Worm (Caenorhabditis elegans) whole organism, L4 larva: Measurements from ENCODE around the gene F35A5.2.

ENCODE experiments used
- F10B5.3 ChIP-seq: sonication (generic microtip); optimal IDR thresholded peaks from 2 replicates; lab custom pipeline; 2016; ENCODE audit warnings: mild to moderate bottlenecking, missing genetic modification characterization, missing compliant biosample characterization
- F44E2.7 ChIP-seq: fragments of 200-800 bp; sonication (Bioruptor generic); IDR thresholded peaks from 2 replicates; pipeline ENCODE4 v2.1.2; 2022; ENCODE audit warnings: missing genetic modification characterization, missing compliant biosample characterization
- F49E8.2 ChIP-seq: sonication (generic microtip); optimal IDR thresholded peaks from 2 replicates; lab custom pipeline; 2016; ENCODE audit warnings: missing compliant biosample characterization, mild to moderate bottlenecking, missing genetic modification characterization, borderline replicate concordance
- R02D3.7 ChIP-seq: fragments of 150-350 bp; sonication (generic microtip); optimal IDR thresholded peaks from 3 replicates; lab custom pipeline; 2014; ENCODE audit warnings: missing biosample characterization, missing genetic modification characterization
- T26A8.4 ChIP-seq: fragments of 200-800 bp; sonication (Bioruptor generic); IDR thresholded peaks from 2 replicates; pipeline ENCODE4 v1.3.6; 2022; ENCODE audit warnings: missing genetic modification characterization, missing compliant biosample characterization
- ZK546.5 ChIP-seq, 2 experiments: sonication (generic microtip); optimal IDR thresholded peaks; 2 replicates each; lab custom pipeline; 2017; ENCODE audit warnings: missing biosample characterization in 2 of 2, missing genetic modification characterization in 2 of 2
- aha-1 ChIP-seq: fragments of 150-350 bp; peaks from one replicate; lab custom pipeline; 2014; ENCODE audit warnings: missing biosample characterization, missing genetic modification characterization
- attf-4 ChIP-seq: sonication (generic microtip); optimal IDR thresholded peaks from 3 replicates; lab custom pipeline; 2017; ENCODE audit warnings: missing biosample characterization, missing genetic modification characterization
- cey-2 ChIP-seq: sonication (generic microtip); optimal IDR thresholded peaks from 3 replicates; lab custom pipeline; 2017; ENCODE audit warnings: missing genetic modification characterization, mild to moderate bottlenecking, missing compliant biosample characterization, antibody characterized with exemption, borderline replicate concordance; ENCODE audit not compliant: insufficient read depth
- daf-12 ChIP-seq: fragments of 150-350 bp; optimal IDR thresholded peaks from 2 replicates; lab custom pipeline; 2014; ENCODE audit warnings: missing biosample characterization, missing genetic modification reagents, missing genetic modification characterization
- daf-16 ChIP-seq, 3 experiments: sonication (generic microtip); optimal IDR thresholded peaks; 2 replicates each; lab custom pipeline; 2016 to 2017; ENCODE audit warnings: missing genetic modification characterization in 3 of 3, missing genetic modification reagents in 3 of 3, mild to moderate bottlenecking in 2 of 3, missing compliant biosample characterization in 2 of 3, missing biosample characterization in 1 of 3, moderate library complexity in 1 of 3
- dmd-6 ChIP-seq: fragments of 200-800 bp; sonication (Bioruptor generic); IDR thresholded peaks from 2 replicates; pipeline ENCODE4 v1.3.6; 2022; ENCODE audit warnings: missing genetic modification reagents, missing genetic modification characterization, missing compliant biosample characterization
- dmd-8 ChIP-seq: fragments of 200-800 bp; sonication (Bioruptor generic); IDR thresholded peaks from 2 replicates; pipeline ENCODE4 v1.3.6; 2022; ENCODE audit warnings: missing genetic modification characterization, missing compliant biosample characterization
- dve-1 ChIP-seq: sonication (generic microtip); optimal IDR thresholded peaks from 2 replicates; lab custom pipeline; 2017; ENCODE audit warnings: antibody characterized with exemption, mild to moderate bottlenecking, missing genetic modification characterization, missing compliant biosample characterization; ENCODE audit not compliant: insufficient read depth
- egl-27 ChIP-seq: sonication (generic microtip); optimal IDR thresholded peaks from 3 replicates; lab custom pipeline; 2017; ENCODE audit warnings: missing biosample characterization, missing genetic modification reagents, missing genetic modification characterization
- fkh-10 ChIP-seq: fragments of 150-350 bp; optimal IDR thresholded peaks from 2 replicates; lab custom pipeline; 2014; ENCODE audit warnings: missing biosample characterization, missing genetic modification reagents, missing genetic modification characterization
- hif-1 ChIP-seq, 2 experiments: sonication (generic microtip); optimal IDR thresholded peaks; 2 replicates each; lab custom pipeline; 2016 to 2017; ENCODE audit warnings: missing compliant biosample characterization in 2 of 2, missing genetic modification characterization in 2 of 2, missing genetic modification reagents in 2 of 2, missing genotype in 2 of 2, mild to moderate bottlenecking in 1 of 2
- hlh-11 ChIP-seq: fragments of 200-800 bp; sonication (Bioruptor generic); optimal IDR thresholded peaks from 2 replicates; lab custom pipeline; 2018; ENCODE audit warnings: mild to moderate bottlenecking, missing genetic modification characterization, missing compliant biosample characterization
- hlh-30 ChIP-seq: sonication (generic microtip); optimal IDR thresholded peaks from 2 replicates; lab custom pipeline; 2017; ENCODE audit warnings: antibody characterized with exemption, mild to moderate bottlenecking, missing genetic modification characterization, missing compliant biosample characterization; ENCODE audit not compliant: insufficient read depth
- hmg-1.1 ChIP-seq: fragments of 200-800 bp; sonication (Bioruptor generic); IDR thresholded peaks from 2 replicates; pipeline ENCODE4 v1.3.6; 2022; ENCODE audit warnings: missing genetic modification reagents, missing genetic modification characterization, missing compliant biosample characterization
- lin-13 ChIP-seq: fragments of 150-350 bp; optimal IDR thresholded peaks from 2 replicates; lab custom pipeline; 2014; ENCODE audit warnings: missing biosample characterization, missing genetic modification reagents, missing genetic modification characterization
- lin-15B ChIP-seq: fragments of 150-350 bp; sonication (generic microtip); optimal IDR thresholded peaks from 3 replicates; lab custom pipeline; 2014; ENCODE audit warnings: missing biosample characterization, missing genetic modification characterization
- lir-3 ChIP-seq: sonication (generic microtip); optimal IDR thresholded peaks from 2 replicates; lab custom pipeline; 2016; ENCODE audit warnings: mild to moderate bottlenecking, missing genetic modification characterization, missing compliant biosample characterization
- lsy-2 ChIP-seq, 2 experiments: fragments of 150-350 bp in 1 of 2; sonication (generic microtip) in 1 of 2; optimal IDR thresholded peaks; 2 replicates each; lab custom pipeline; 2014 to 2017; ENCODE audit warnings: missing biosample characterization in 2 of 2, missing genetic modification characterization in 2 of 2
- mep-1 ChIP-seq: fragments of 150-350 bp; sonication (generic microtip); optimal IDR thresholded peaks from 3 replicates; lab custom pipeline; 2014; ENCODE audit warnings: missing biosample characterization, missing genetic modification characterization
- mes-2 ChIP-seq: sonication (generic microtip); optimal IDR thresholded peaks from 2 replicates; lab custom pipeline; 2016; ENCODE audit warnings: missing genotype, mild to moderate bottlenecking, missing genetic modification characterization, missing compliant biosample characterization; ENCODE audit not compliant: poor library complexity, severe bottlenecking
- mxl-2 ChIP-seq: fragments of 200-800 bp; sonication (Bioruptor generic); conservative IDR thresholded peaks from 2 replicates; pipeline ENCODE4 v1.3.6; 2022; ENCODE audit warnings: missing genetic modification reagents, missing genetic modification characterization, missing compliant biosample characterization
- mxl-3 ChIP-seq: fragments of 200-800 bp; sonication (Bioruptor generic); optimal IDR thresholded peaks from 2 replicates; lab custom pipeline; 2018; ENCODE audit warnings: mild to moderate bottlenecking, missing genetic modification characterization, missing compliant biosample characterization
- nhr-25 ChIP-seq: sonication (generic microtip); optimal IDR thresholded peaks from 2 replicates; lab custom pipeline; 2017; ENCODE audit warnings: missing genetic modification characterization, mild to moderate bottlenecking, missing compliant biosample characterization, antibody characterized with exemption, moderate library complexity, borderline replicate concordance; ENCODE audit not compliant: insufficient read depth
- nhr-28 ChIP-seq: fragments of 150-350 bp; optimal IDR thresholded peaks from 2 replicates; lab custom pipeline; 2014; ENCODE audit warnings: missing biosample characterization, missing genetic modification characterization
- nhr-48 ChIP-seq: sonication (generic microtip); optimal IDR thresholded peaks from 2 replicates; lab custom pipeline; 2016; ENCODE audit warnings: mild to moderate bottlenecking, missing genetic modification characterization, missing compliant biosample characterization
- php-3 ChIP-seq: fragments of 200-800 bp; sonication (Bioruptor generic); IDR thresholded peaks from 2 replicates; pipeline ENCODE4 v1.3.6; 2022; ENCODE audit warnings: missing genetic modification reagents, missing genetic modification characterization, missing compliant biosample characterization
- pqm-1 ChIP-seq: sonication (generic microtip); optimal IDR thresholded peaks from 2 replicates; lab custom pipeline; 2017; ENCODE audit warnings: missing biosample characterization, missing genetic modification characterization
- sdz-12 ChIP-seq: fragments of 200-800 bp; sonication (Bioruptor generic); optimal IDR thresholded peaks from 2 replicates; lab custom pipeline; 2018; ENCODE audit warnings: mild to moderate bottlenecking, missing genetic modification characterization, missing compliant biosample characterization
- tag-97 ChIP-seq: fragments of 200-800 bp; sonication (Bioruptor generic); IDR thresholded peaks from 2 replicates; pipeline ENCODE4 v1.3.6; 2022; ENCODE audit warnings: missing genetic modification characterization, missing compliant biosample characterization
- unc-62 ChIP-seq, 3 experiments: fragments of 150-350 bp in 1 of 3; sonication (generic microtip); optimal IDR thresholded peaks in 2 of 3; peaks in 1 of 3; 1 replicate in 1 of 3; 2 replicates in 2 of 3; lab custom pipeline; 2014 to 2017; ENCODE audit warnings: missing biosample characterization in 3 of 3, missing genetic modification characterization in 3 of 3, missing genetic modification reagents in 3 of 3, missing genotype in 1 of 3

The F35A5.2 gene

ce11 chrX:3773233-3773632, 31.7 kb upstream of the F35A5.2 start:
- TF ChIP-seq cey-2 (tag; lab: Kevin White, UChicago) (no peak), F44E2.7 (GFP tag; lab: Robert Waterston, UW) (no peak), egl-27 (tag; lab: Kevin White, UChicago) (no peak), mxl-2 (GFP tag; lab: Robert Waterston, UW) (no peak), hif-1 (tag; optimal IDR thresholded peaks at IDR 0.05; lab: Kevin White, UChicago) (no peak), R02D3.7 (tag; lab: Kevin White, UChicago) (no peak), lin-13 (GFP tag; lab: Kevin White, UChicago) (no peak), aha-1 (peak; percentile 4), F49E8.2 (no peak), F10B5.3 (tag; lab: Kevin White, UChicago) (no peak), mxl-3 (GFP tag; lab: Kevin White, UChicago) (peak; percentile 5), fkh-10 (GFP tag; lab: Kevin White, UChicago) (no peak), ZK546.5 (tag; optimal IDR thresholded peaks at IDR 0.05; lab: Kevin White, UChicago) (no peak), sdz-12 (GFP tag; lab: Kevin White, UChicago) (no peak), T26A8.4 (GFP tag; lab: Robert Waterston, UW) (no peak), hlh-11 (peak; percentile 14), hmg-1.1 (no peak), nhr-28 (tag; lab: Kevin White, UChicago) (peak; percentile 7), unc-62 (GFP tag; optimal IDR thresholded peaks at IDR 0.05 in 1 of 2; lab: Kevin White, UChicago) (peak in 1 of 2 experiments; percentile 95), unc-62 (tag; optimal IDR thresholded peaks at IDR 0.05; lab: Kevin White, UChicago) (no peak)

ce11 chrX:3781040-3781439, 23.9 kb upstream of the F35A5.2 start, which contains the start of gene marg-1:
TSS of gene marg-1 (minus strand) at chrX:3781140.
- TF ChIP-seq aha-1 = peak; percentile 27
- no peak for TF ChIP-seq dve-1 (tag; lab: Kevin White, UChicago)
- TF ChIP-seq, all 104 proteins: peak for 1

- TF ChIP-seq unc-62 (GFP tag; optimal IDR thresholded peaks at IDR 0.05 in 1 of 2; lab: Kevin White, UChicago) (peak in 1 of 2 experiments; percentile 97), unc-62 (tag; optimal IDR thresholded peaks at IDR 0.05; lab: Kevin White, UChicago) (no peak), attf-4 (tag; lab: Kevin White, UChicago) (no peak), ZK546.5 (tag; optimal IDR thresholded peaks at IDR 0.05; lab: Kevin White, UChicago) (no peak), fkh-10 (GFP tag; lab: Kevin White, UChicago) (no peak)
Measured at ce11 chrX:3783659-3784058, 21.3 kb upstream of the F35A5.2 start.

DNA sequence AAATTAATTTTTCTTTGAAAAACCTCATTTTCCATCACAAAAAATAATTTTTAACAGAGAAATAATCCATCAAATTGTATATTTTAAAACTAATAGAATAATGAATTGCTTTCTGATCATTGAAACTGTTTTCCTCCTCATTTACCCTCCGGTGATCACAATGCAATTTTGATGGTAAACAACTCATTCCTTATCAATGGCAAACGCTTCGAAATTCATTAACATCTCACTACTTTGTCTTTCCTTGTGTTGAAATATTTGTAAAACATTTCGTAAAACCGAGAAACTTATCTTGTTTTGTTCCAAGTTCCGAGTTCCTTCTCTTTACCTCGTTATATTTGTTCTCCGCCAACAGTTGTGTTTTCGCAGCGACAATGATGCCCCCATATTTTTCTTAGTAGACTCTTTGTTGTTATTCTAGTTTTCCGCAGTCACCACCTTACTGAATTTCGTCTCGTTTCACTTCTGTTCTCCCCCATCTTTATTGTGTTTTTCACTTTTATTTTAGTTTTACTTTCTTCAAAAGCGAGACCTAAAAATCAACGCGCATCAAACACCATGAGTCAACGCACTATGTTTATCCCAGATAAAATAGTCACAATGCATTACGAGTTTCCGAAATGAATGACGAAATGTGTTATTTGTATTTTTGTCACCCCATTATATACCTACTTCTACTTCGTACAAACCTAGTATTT, 19.7 kb upstream of the F35A5.2 start:
- TF ChIP-seq dmd-8 (GFP tag; lab: Robert Waterston, UW) (no peak), tag-97 (GFP tag; lab: Robert Waterston, UW) (no peak), nhr-28 (tag; lab: Kevin White, UChicago) (peak; percentile 24), daf-16 (GFP tag; optimal IDR thresholded peaks at IDR 0.05; lab: Kevin White, UChicago) (no peak), daf-16 (tag; optimal IDR thresholded peaks at IDR 0.05; lab: Kevin White, UChicago) (peak; percentile 96), dve-1 (tag; lab: Kevin White, UChicago) (peak; percentile 30), pqm-1 (tag; lab: Kevin White, UChicago) (peak; percentile 32), lin-15B (tag; lab: Kevin White, UChicago) (no peak), hlh-30 (tag; lab: Kevin White, UChicago) (peak; percentile 13), lir-3 (tag; lab: Kevin White, UChicago) (no peak)

- TF ChIP-seq lsy-2 (tag; optimal IDR thresholded peaks at IDR 0.05; lab: Kevin White, UChicago) (peak; percentile 5 to 31), hlh-30 (tag; lab: Kevin White, UChicago) (peak; percentile 88), daf-16 (GFP tag; optimal IDR thresholded peaks at IDR 0.05; lab: Kevin White, UChicago) (peak in 1 of 2 experiments; percentile 16), daf-16 (tag; optimal IDR thresholded peaks at IDR 0.05; lab: Kevin White, UChicago) (peak; percentile 5), unc-62 (GFP tag; optimal IDR thresholded peaks at IDR 0.05 in 1 of 2; lab: Kevin White, UChicago) (peak in 1 of 2 experiments; percentile 93), unc-62 (tag; optimal IDR thresholded peaks at IDR 0.05; lab: Kevin White, UChicago) (no peak), nhr-25 (peak; percentile 66), mxl-2 (GFP tag; lab: Robert Waterston, UW) (no peak), hlh-11 (peak; percentile 44), dmd-8 (GFP tag; lab: Robert Waterston, UW) (no peak), nhr-48 (peak; percentile 22), mes-2 (tag; lab: Kevin White, UChicago) (peak; percentile 18), mep-1 (tag; lab: Kevin White, UChicago) (peak; percentile 69), mxl-3 (GFP tag; lab: Kevin White, UChicago) (peak; percentile 2), dmd-6 (GFP tag; lab: Robert Waterston, UW) (peak; percentile 22), php-3 (no peak), daf-12 (tag; lab: Kevin White, UChicago) (no peak)
Measured at ce11 chrX:3787431-3788076, 17.4 kb upstream of the F35A5.2 start, which contains the start of gene pmpl-1. TSS of gene pmpl-1 (plus strand) at chrX:3788026.
